Worm (Caenorhabditis elegans) whole organism, late embryonic: Measurements from ENCODE around the gene R10D12.7.

Experiments
- F13H6.1 ChIP-seq: sonication (generic microtip); optimal IDR thresholded peaks from 2 replicates; lab custom pipeline; 2016; ENCODE audit warnings: missing genetic modification characterization, missing compliant biosample characterization
- ama-1 ChIP-seq: fragments of 150-350 bp; optimal IDR thresholded peaks from 2 replicates; lab custom pipeline; 2014
- ceh-22 ChIP-seq: sonication (generic microtip); optimal IDR thresholded peaks from 2 replicates; lab custom pipeline; 2017; ENCODE audit warnings: missing biosample characterization, missing genetic modification characterization
- ceh-48 ChIP-seq: sonication (generic microtip); optimal IDR thresholded peaks from 2 replicates; lab custom pipeline; 2016; ENCODE audit warnings: missing genetic modification characterization, inconsistent platforms, missing compliant biosample characterization
- elt-2 ChIP-seq: sonication (generic microtip); optimal IDR thresholded peaks from 2 replicates; lab custom pipeline; 2016; ENCODE audit warnings: missing genetic modification reagents, missing genetic modification characterization, missing compliant biosample characterization
- fkh-10 ChIP-seq: fragments of 150-350 bp; optimal IDR thresholded peaks from 2 replicates; lab custom pipeline; 2014; ENCODE audit warnings: missing biosample characterization, missing genetic modification reagents, missing genetic modification characterization
- hlh-13 ChIP-seq: fragments of 200-800 bp; sonication (Bioruptor generic); optimal IDR thresholded peaks from 2 replicates; lab custom pipeline; 2018; ENCODE audit warnings: mild to moderate bottlenecking, missing genetic modification characterization, missing compliant biosample characterization
- hlh-6 ChIP-seq: sonication (generic microtip); optimal IDR thresholded peaks from 2 replicates; lab custom pipeline; 2016; ENCODE audit warnings: missing genotype, missing genetic modification characterization, missing compliant biosample characterization
- hlh-8 ChIP-seq: sonication (generic microtip); optimal IDR thresholded peaks from 2 replicates; lab custom pipeline; 2016; ENCODE audit warnings: missing genotype, missing genetic modification characterization, missing compliant biosample characterization
- lin-11 ChIP-seq: fragments of 200-800 bp; sonication (Bioruptor generic); optimal IDR thresholded peaks from 2 replicates; lab custom pipeline; 2018; ENCODE audit warnings: mild to moderate bottlenecking, missing genetic modification characterization, missing compliant biosample characterization
- nhr-11 ChIP-seq: fragments of 150-350 bp; optimal IDR thresholded peaks from 2 replicates; lab custom pipeline; 2014; ENCODE audit warnings: missing biosample characterization, missing genetic modification characterization
- odd-2 ChIP-seq: sonication (generic microtip); optimal IDR thresholded peaks from 2 replicates; lab custom pipeline; 2017; ENCODE audit warnings: antibody characterized with exemption, mild to moderate bottlenecking, missing genetic modification characterization, missing compliant biosample characterization
- pqm-1 ChIP-seq: sonication (generic microtip); optimal IDR thresholded peaks from 2 replicates; lab custom pipeline; 2016; ENCODE audit warnings: missing genetic modification characterization, missing compliant biosample characterization
- sox-2 ChIP-seq: fragments of 200-800 bp; sonication (Bioruptor generic); IDR thresholded peaks from 2 replicates; pipeline ENCODE4 v1.3.6; 2022; ENCODE audit warnings: missing genetic modification reagents, missing genetic modification characterization, missing compliant biosample characterization

ce11 chrV:13908916-13909176, 41.0 kb upstream of the R10D12.7 start, which contains the start of gene C06B3.6:
- TF ChIP-seq ama-1 (no peak), lin-11 (no peak), ceh-48 (tag; lab: Kevin White, UChicago) (no peak), hlh-13 (no peak), F13H6.1 (tag; lab: Kevin White, UChicago) (no peak), elt-2 (tag; lab: Kevin White, UChicago) (no peak), hlh-8 (tag; lab: Kevin White, UChicago) (no peak), ceh-22 (no peak), pqm-1 (tag; lab: Kevin White, UChicago) (no peak), nhr-11 (no peak), fkh-10 (GFP tag; lab: Kevin White, UChicago) (no peak), hlh-6 (tag; lab: Kevin White, UChicago) (no peak), sox-2 (no peak), odd-2 (tag; lab: Kevin White, UChicago) (no peak)
